Worm (Caenorhabditis elegans) whole organism, L4 larva: Measurements from ENCODE around the gene fbxc-42.

Source experiments
- Y48G9A.11 ChIP-seq: fragments of 200-800 bp; sonication (Bioruptor generic); IDR thresholded peaks from 2 replicates; pipeline ENCODE4 v1.3.6; 2022; ENCODE audit warnings: missing genetic modification reagents, missing genetic modification characterization, missing compliant biosample characterization
- cey-2 ChIP-seq: sonication (generic microtip); optimal IDR thresholded peaks from 3 replicates; lab custom pipeline; 2017; ENCODE audit warnings: missing genetic modification characterization, mild to moderate bottlenecking, missing compliant biosample characterization, antibody characterized with exemption, borderline replicate concordance; ENCODE audit not compliant: insufficient read depth

DNA sequence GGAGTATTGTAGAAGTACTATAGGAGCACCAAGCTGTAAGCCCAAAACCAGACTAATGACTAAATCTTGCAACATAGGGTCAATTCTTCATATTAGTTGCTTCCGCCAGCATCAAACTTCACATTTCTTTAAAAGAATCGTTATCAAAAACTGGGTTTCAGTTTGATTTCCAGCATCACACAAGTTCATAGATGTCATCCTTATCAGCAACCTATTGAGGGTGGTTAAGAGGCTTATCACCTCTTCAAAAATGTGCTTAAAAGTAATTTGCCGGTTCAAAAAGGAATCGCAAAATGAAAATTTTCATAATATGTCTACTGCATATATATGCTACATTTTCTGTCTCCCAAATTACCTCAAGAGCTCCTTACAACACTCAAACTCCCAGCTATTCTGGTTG lies 47.6 kb upstream of the fbxc-42 start, which contains the start of gene clec-43:
- TF ChIP-seq Y48G9A.11 (GFP tag; lab: Robert Waterston, UW), result no peak
- no peak for TF ChIP-seq cey-2
